Worm (Caenorhabditis elegans): ENCODE data around the gene bgal-1.

bgal-1 gene

ce11 chrV:11239187-11239725 is 13.4 kb upstream of the bgal-1 start, which contains the start of the genes dvc-1 and ima-1 (continued):
- TF ChIP-seq nhr-11 (tag; optimal IDR thresholded peaks at IDR 0.05), result no peak
- peak; percentile 74 for TF ChIP-seq syd-9 (tag; optimal IDR thresholded peaks at IDR 0.05)
- peak; percentile 77 for TF ChIP-seq tbx-2 (tag; optimal IDR thresholded peaks at IDR 0.05)
- peak; percentile 85 for TF ChIP-seq ceh-14 (tag; optimal IDR thresholded peaks at IDR 0.05)
- no peak for TF ChIP-seq ceh-30 (tag; optimal IDR thresholded peaks at IDR 0.05)
- peak; percentile 79 for TF ChIP-seq ceh-2 (tag; optimal IDR thresholded peaks at IDR 0.05)
- TF ChIP-seq hlh-30 (tag; optimal IDR thresholded peaks at IDR 0.05; ENCODE audit: insufficient read depth), result peak; percentile 70
- TF ChIP-seq pha-2 (tag; optimal IDR thresholded peaks at IDR 0.05), result no peak
- TF ChIP-seq gmeb-2 (tag; optimal IDR thresholded peaks at IDR 0.05), result peak; percentile 63
- no peak for TF ChIP-seq elt-4 (tag; optimal IDR thresholded peaks at IDR 0.05)
- peak; percentile 72 for TF ChIP-seq K09A11.1 (tag; optimal IDR thresholded peaks at IDR 0.05; ENCODE audit: insufficient read depth)
- peak; percentile 81 for TF ChIP-seq hlh-6 (tag; optimal IDR thresholded peaks at IDR 0.05)
- peak; percentile 76 for TF ChIP-seq F13H6.1 (tag; optimal IDR thresholded peaks at IDR 0.05)
- TF ChIP-seq sox-2 (GFP tag; IDR thresholded peaks at IDR 0.05), result peak; percentile 46
- peak; percentile 25 for TF ChIP-seq pax-1 (tag; optimal IDR thresholded peaks at IDR 0.05)
- 0 out of 2 replicates have a peak, but pooled peaks have one; percentile 51 for TF ChIP-seq ceh-45 (GFP tag; IDR thresholded peaks at IDR 0.05)
- TF ChIP-seq sox-4 (tag; optimal IDR thresholded peaks at IDR 0.05), result peak; percentile 65

ce11 chrV:11235876-11236275 is 10.1 kb upstream of the bgal-1 start:
- TF ChIP-seq unc-3 (GFP tag; conservative IDR thresholded peaks at IDR 0.05), result no peak
- TF ChIP-seq unc-3 (tag; optimal IDR thresholded peaks at IDR 0.05), result no peak
- peak; percentile 94 for TF ChIP-seq elt-2 (tag; optimal IDR thresholded peaks at IDR 0.05)
- no peak for TF ChIP-seq sox-4 (tag; optimal IDR thresholded peaks at IDR 0.05)
- TF ChIP-seq odd-2 (tag; optimal IDR thresholded peaks at IDR 0.05), result no peak
- TF ChIP-seq eyg-1 (tag; optimal IDR thresholded peaks at IDR 0.05), result no peak
- no peak for TF ChIP-seq Y22D7AL.16 (tag; optimal IDR thresholded peaks at IDR 0.05)

ce11 chrV:11234350-11234749 is 8.5 kb upstream of the bgal-1 start, which contains the start of gene T19B10.5:
TSS of gene T19B10.5 (plus strand) at chrV:11234650.
- no peak for TF ChIP-seq mec-3 (tag; optimal IDR thresholded peaks at IDR 0.05; ENCODE audit: borderline replicate concordance)
- no peak for TF ChIP-seq madf-2 (tag; optimal IDR thresholded peaks at IDR 0.05)
- TF ChIP-seq Y22D7AL.16 (tag; optimal IDR thresholded peaks at IDR 0.05), result no peak
- no peak for TF ChIP-seq ets-4 (tag; optimal IDR thresholded peaks at IDR 0.05)
- no peak for TF ChIP-seq hlh-30 (tag; optimal IDR thresholded peaks at IDR 0.05; ENCODE audit: insufficient read depth)
- TF ChIP-seq ceh-22 (tag; optimal IDR thresholded peaks at IDR 0.05), result no peak
- TF ChIP-seq F13H6.1 (tag; optimal IDR thresholded peaks at IDR 0.05), result no peak
- TF ChIP-seq gmeb-2 (tag; optimal IDR thresholded peaks at IDR 0.05), result no peak
- TF ChIP-seq ceh-30 (tag; optimal IDR thresholded peaks at IDR 0.05), result no peak
- TF ChIP-seq ama-1 (optimal IDR thresholded peaks at IDR 0.05), result no peak
- no peak for TF ChIP-seq ztf-16 (tag; optimal IDR thresholded peaks at IDR 0.05)
- TF ChIP-seq ceh-24 (tag; optimal IDR thresholded peaks at IDR 0.05), result no peak
- no peak for TF ChIP-seq tbx-7 (tag; optimal IDR thresholded peaks at IDR 0.05)
- TF ChIP-seq ceh-45 (GFP tag; IDR thresholded peaks at IDR 0.05), result no peak
- TF ChIP-seq tbx-2 (tag; optimal IDR thresholded peaks at IDR 0.05), result no peak
- no peak for TF ChIP-seq sox-4 (tag; optimal IDR thresholded peaks at IDR 0.05)
- no peak for TF ChIP-seq nfya-1 (tag; optimal IDR thresholded peaks at IDR 0.05)
- TF ChIP-seq elt-4 (tag; optimal IDR thresholded peaks at IDR 0.05), result no peak
- TF ChIP-seq ceh-9 (tag; optimal IDR thresholded peaks at IDR 0.05), result no peak

- TF ChIP-seq hlh-8 (tag; optimal IDR thresholded peaks at IDR 0.05) (no peak), unc-42 (tag; optimal IDR thresholded peaks at IDR 0.05) (no peak), ceh-31 (tag; optimal IDR thresholded peaks at IDR 0.05) (no peak), elt-2 (tag; optimal IDR thresholded peaks at IDR 0.05) (peak; percentile 8), ztf-16 (tag; optimal IDR thresholded peaks at IDR 0.05) (no peak), ceh-9 (tag; optimal IDR thresholded peaks at IDR 0.05) (no peak)
Observed at ce11 chrV:11231177-11231576, 5.4 kb upstream of the bgal-1 start.

All from whole organism, late embryonic.